Worm (Caenorhabditis elegans) whole organism, L1 larva: ENCODE data around the gene C24G6.8.

Source experiments
- aha-1 ChIP-seq: fragments of 150-350 bp; optimal IDR thresholded peaks from 2 replicates; lab custom pipeline; 2014; ENCODE audit warnings: missing biosample characterization, missing genetic modification characterization
- ceh-63 ChIP-seq: fragments of 200-800 bp; sonication (Bioruptor generic); optimal IDR thresholded peaks from 2 replicates; lab custom pipeline; 2018; ENCODE audit warnings: mild to moderate bottlenecking, missing genetic modification characterization, missing compliant biosample characterization
- lin-13 ChIP-seq: fragments of 150-350 bp; optimal IDR thresholded peaks from 2 replicates; lab custom pipeline; 2014; ENCODE audit warnings: missing biosample characterization, missing genetic modification reagents, missing genetic modification characterization
- nhr-20 ChIP-seq: sonication (generic microtip); optimal IDR thresholded peaks from 2 replicates; lab custom pipeline; 2016; ENCODE audit warnings: mild to moderate bottlenecking, missing genetic modification characterization, missing compliant biosample characterization
- pax-3 ChIP-seq: fragments of 200-800 bp; sonication (Bioruptor generic); optimal IDR thresholded peaks from 2 replicates; lab custom pipeline; 2018; ENCODE audit warnings: mild to moderate bottlenecking, missing genetic modification characterization, moderate library complexity, missing compliant biosample characterization

ce11 chrV:5533755-5534154 lies 1.9 kb downstream of the C24G6.8 start, which contains the start of gene grl-1:
- no peak for TF ChIP-seq ceh-63
- no peak for TF ChIP-seq nhr-20
- no peak for TF ChIP-seq lin-13
- no peak for TF ChIP-seq aha-1 (tag; lab: Kevin White, UChicago)
- no peak for TF ChIP-seq pax-3
